Worm (Caenorhabditis elegans) whole organism, L3 larva: Measurements from ENCODE around the gene ugt-13.

ENCODE experiments used
- ZK546.5 ChIP-seq: sonication (generic microtip); optimal IDR thresholded peaks from 2 replicates; lab custom pipeline; 2017; ENCODE audit warnings: missing biosample characterization, missing genetic modification characterization
- ama-1 ChIP-seq: fragments of 150-350 bp; optimal IDR thresholded peaks from 2 replicates; lab custom pipeline; 2018
- elt-1 ChIP-seq: fragments of 150-350 bp; optimal IDR thresholded peaks from 2 replicates; lab custom pipeline; 2014; ENCODE audit warnings: missing biosample characterization, missing genetic modification characterization
- elt-2 ChIP-seq: sonication (generic microtip); optimal IDR thresholded peaks from 2 replicates; lab custom pipeline; 2016; ENCODE audit warnings: missing genetic modification reagents, mild to moderate bottlenecking, missing genetic modification characterization, missing compliant biosample characterization
- elt-3 ChIP-seq, 3 experiments: fragments of 150-350 bp in 1 of 3; sonication (generic microtip) in 2 of 3; optimal IDR thresholded peaks; 2 replicates in 2 of 3; 4 replicates in 1 of 3; lab custom pipeline; 2014 to 2017; ENCODE audit warnings: missing biosample characterization in 3 of 3, missing genetic modification characterization in 3 of 3
- fos-1 ChIP-seq: fragments of 150-350 bp; optimal IDR thresholded peaks from 2 replicates; lab custom pipeline; 2014; ENCODE audit warnings: missing biosample characterization, missing genetic modification characterization
- nfya-1 ChIP-seq: sonication (generic microtip); optimal IDR thresholded peaks from 2 replicates; lab custom pipeline; 2017; ENCODE audit warnings: missing genetic modification characterization, mild to moderate bottlenecking, missing compliant biosample characterization, antibody characterized with exemption, moderate library complexity; ENCODE audit not compliant: insufficient read depth
- nhr-12 ChIP-seq: fragments of 150-350 bp; optimal IDR thresholded peaks from 2 replicates; lab custom pipeline; 2014; ENCODE audit warnings: missing biosample characterization, missing genetic modification characterization
- sea-2 ChIP-seq: fragments of 150-350 bp; sonication (generic microtip); optimal IDR thresholded peaks from 4 replicates; lab custom pipeline; 2014; ENCODE audit warnings: missing biosample characterization, missing genetic modification reagents, missing genetic modification characterization
- unc-62 ChIP-seq: fragments of 150-350 bp; sonication (generic microtip); optimal IDR thresholded peaks from 4 replicates; lab custom pipeline; 2014; ENCODE audit warnings: missing biosample characterization, missing genetic modification reagents, missing genetic modification characterization

DNA sequence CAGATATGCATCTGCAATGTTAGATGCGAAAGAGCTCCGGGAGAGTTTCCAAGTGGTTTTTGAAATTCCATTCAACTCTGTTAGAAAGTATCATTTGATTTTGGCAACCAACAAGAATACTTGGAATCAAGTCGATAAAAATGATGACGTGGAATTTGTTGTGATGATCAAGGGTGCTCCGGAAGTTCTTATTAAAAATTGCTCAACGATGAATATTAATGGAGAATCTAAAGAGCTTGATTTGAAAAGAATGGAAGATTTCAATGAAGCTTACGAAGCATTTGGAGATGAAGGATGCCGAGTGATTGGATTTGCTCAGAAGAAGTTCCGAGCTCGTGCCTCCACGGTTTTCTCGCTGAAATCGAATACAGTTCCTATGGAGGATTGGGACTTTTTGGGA, 28.7 kb downstream of the ugt-13 start:
- TF ChIP-seq fos-1 (tag; lab: Kevin White, UChicago): no peak
- TF ChIP-seq ZK546.5 (tag; lab: Kevin White, UChicago): no peak
- no peak for TF ChIP-seq elt-1 (tag; lab: Kevin White, UChicago)
- no peak for TF ChIP-seq nhr-12
- no peak for TF ChIP-seq elt-2 (tag; lab: Kevin White, UChicago)
- TF ChIP-seq sea-2 (GFP tag; lab: Kevin White, UChicago): no peak
- TF ChIP-seq unc-62: no peak
- TF ChIP-seq nfya-1 (tag; lab: Kevin White, UChicago): no peak
- no peak for TF ChIP-seq elt-3 (tag; optimal IDR thresholded peaks at IDR 0.05; lab: Kevin White, UChicago)
- TF ChIP-seq ama-1 (lab: Kevin White, UChicago): no peak
